Worm (Caenorhabditis elegans) whole organism, L3 larva: Measurements from ENCODE around the gene nfi-1.

Source experiments
- aly-2 ChIP-seq: fragments of 150-350 bp; optimal IDR thresholded peaks from 2 replicates; lab custom pipeline; 2014; ENCODE audit warnings: missing biosample characterization, missing genetic modification characterization
- ama-1 ChIP-seq: fragments of 150-350 bp; optimal IDR thresholded peaks from 2 replicates; lab custom pipeline; 2018
- ceh-9 ChIP-seq: sonication (generic microtip); optimal IDR thresholded peaks from 2 replicates; lab custom pipeline; 2018; ENCODE audit warnings: missing biosample characterization, missing genetic modification characterization
- elt-3 ChIP-seq, 3 experiments: fragments of 150-350 bp in 1 of 3; sonication (generic microtip) in 2 of 3; optimal IDR thresholded peaks; 2 replicates in 2 of 3; 4 replicates in 1 of 3; lab custom pipeline; 2014 to 2017; ENCODE audit warnings: missing biosample characterization in 3 of 3, missing genetic modification characterization in 3 of 3
- mdl-1 ChIP-seq: fragments of 150-350 bp; optimal IDR thresholded peaks from 2 replicates; lab custom pipeline; 2014; ENCODE audit warnings: missing biosample characterization, missing genetic modification characterization
- mml-1 ChIP-seq: fragments of 150-350 bp; sonication (generic microtip); optimal IDR thresholded peaks from 3 replicates; lab custom pipeline; 2014; ENCODE audit warnings: missing biosample characterization, missing genetic modification characterization
- nfya-1 ChIP-seq: sonication (generic microtip); optimal IDR thresholded peaks from 2 replicates; lab custom pipeline; 2017; ENCODE audit warnings: missing genetic modification characterization, mild to moderate bottlenecking, missing compliant biosample characterization, antibody characterized with exemption, moderate library complexity; ENCODE audit not compliant: insufficient read depth
- nhr-23 ChIP-seq: fragments of 150-350 bp; optimal IDR thresholded peaks from 2 replicates; lab custom pipeline; 2014; ENCODE audit warnings: missing biosample characterization, missing genetic modification reagents, missing genetic modification characterization
- nhr-237 ChIP-seq: fragments of 150-350 bp; optimal IDR thresholded peaks from 2 replicates; lab custom pipeline; 2014; ENCODE audit warnings: missing biosample characterization, missing genetic modification characterization
- nhr-28 ChIP-seq: fragments of 150-350 bp; optimal IDR thresholded peaks from 2 replicates; lab custom pipeline; 2014; ENCODE audit warnings: missing biosample characterization, missing genetic modification characterization
- nhr-76 ChIP-seq: fragments of 150-350 bp; sonication (generic microtip); optimal IDR thresholded peaks from 5 replicates; lab custom pipeline; 2014; ENCODE audit warnings: missing biosample characterization, missing genetic modification characterization
- sea-2 ChIP-seq: fragments of 150-350 bp; sonication (generic microtip); optimal IDR thresholded peaks from 4 replicates; lab custom pipeline; 2014; ENCODE audit warnings: missing biosample characterization, missing genetic modification reagents, missing genetic modification characterization
- snpc-4 ChIP-seq: fragments of 150-350 bp; optimal IDR thresholded peaks from 2 replicates; lab custom pipeline; 2014; ENCODE audit warnings: missing biosample characterization, missing genetic modification characterization
- ztf-4 ChIP-seq: fragments of 150-350 bp; optimal IDR thresholded peaks from 2 replicates; lab custom pipeline; 2014; ENCODE audit warnings: missing biosample characterization, missing genetic modification characterization

- TF ChIP-seq nfya-1 (tag; lab: Kevin White, UChicago): no peak
- TF ChIP-seq mml-1: no peak
- no peak for TF ChIP-seq ama-1 (lab: Kevin White, UChicago)
- TF ChIP-seq nhr-28: no peak
- TF ChIP-seq ceh-9: no peak
- no peak for TF ChIP-seq sea-2 (GFP tag; lab: Kevin White, UChicago)
- TF ChIP-seq elt-3 (tag; optimal IDR thresholded peaks at IDR 0.05; lab: Kevin White, UChicago): no peak
- TF ChIP-seq nhr-76: no peak
- no peak for TF ChIP-seq ztf-4
- no peak for TF ChIP-seq snpc-4 (tag; lab: Kevin White, UChicago)
- TF ChIP-seq nhr-237 (tag; lab: Kevin White, UChicago): no peak
- no peak for TF ChIP-seq mdl-1 (tag; lab: Kevin White, UChicago)
- TF ChIP-seq nhr-23 (tag; lab: Kevin White, UChicago): no peak
- no peak for TF ChIP-seq aly-2 (tag; lab: Kevin White, UChicago)
Measured at ce11 chrII:7499390-7499789, 38.6 kb upstream of the nfi-1 start, which contains the start of gene srab-14.
